Worm (Caenorhabditis elegans) whole organism, L4 larva: ENCODE measurements around the gene egl-9.

Source experiments
- D1046.2 ChIP-seq: fragments of 200-800 bp; sonication (Bioruptor generic); IDR thresholded peaks from 2 replicates; pipeline ENCODE4 v1.3.6; 2022; ENCODE audit warnings: missing genetic modification characterization, missing compliant biosample characterization
- F26F4.8 ChIP-seq: fragments of 200-800 bp; sonication (Bioruptor generic); conservative IDR thresholded peaks from 2 replicates; pipeline ENCODE4 v1.3.6; 2022; ENCODE audit warnings: missing genetic modification characterization, missing compliant biosample characterization
- F44E2.7 ChIP-seq: fragments of 200-800 bp; sonication (Bioruptor generic); IDR thresholded peaks from 2 replicates; pipeline ENCODE4 v2.1.2; 2022; ENCODE audit warnings: missing genetic modification characterization, missing compliant biosample characterization
- Y75B8A.6 ChIP-seq: fragments of 200-800 bp; sonication (Bioruptor generic); IDR thresholded peaks from 2 replicates; pipeline ENCODE4 v1.3.6; 2022; ENCODE audit warnings: missing genetic modification reagents, missing genetic modification characterization, missing compliant biosample characterization
- ZK546.5 ChIP-seq, 2 experiments: sonication (generic microtip); optimal IDR thresholded peaks; 2 replicates each; lab custom pipeline; 2017; ENCODE audit warnings: missing biosample characterization in 2 of 2, missing genetic modification characterization in 2 of 2
- ama-1 ChIP-seq: fragments of 150-350 bp; optimal IDR thresholded peaks from 2 replicates; lab custom pipeline; 2014; ENCODE audit warnings: inconsistent platforms, mixed read lengths
- arid-1 ChIP-seq: fragments of 200-800 bp; sonication (Bioruptor generic); conservative IDR thresholded peaks from 2 replicates; pipeline ENCODE4 v1.3.6; 2022; ENCODE audit warnings: missing genetic modification reagents, missing genetic modification characterization, missing compliant biosample characterization
- attf-4 ChIP-seq: sonication (generic microtip); optimal IDR thresholded peaks from 3 replicates; lab custom pipeline; 2017; ENCODE audit warnings: missing biosample characterization, missing genetic modification characterization
- ceh-28 ChIP-seq: fragments of 150-350 bp; optimal IDR thresholded peaks from 2 replicates; lab custom pipeline; 2014; ENCODE audit warnings: missing biosample characterization, missing genetic modification reagents, missing genetic modification characterization
- ceh-44 ChIP-seq: fragments of 200-800 bp; sonication (Bioruptor generic); IDR thresholded peaks from 2 replicates; pipeline ENCODE4 v1.3.6; 2022; ENCODE audit warnings: missing genetic modification reagents, missing genetic modification characterization, missing compliant biosample characterization
- ces-1 ChIP-seq: fragments of 150-350 bp; sonication (generic microtip); optimal IDR thresholded peaks from 4 replicates; lab custom pipeline; 2014; ENCODE audit warnings: missing biosample characterization, missing genetic modification reagents, missing genetic modification characterization
- daf-16 ChIP-seq, 3 experiments: sonication (generic microtip); optimal IDR thresholded peaks; 2 replicates each; lab custom pipeline; 2016 to 2017; ENCODE audit warnings: missing genetic modification characterization in 3 of 3, missing genetic modification reagents in 3 of 3, mild to moderate bottlenecking in 2 of 3, missing compliant biosample characterization in 2 of 3, missing biosample characterization in 1 of 3, moderate library complexity in 1 of 3
- daf-19 ChIP-seq: fragments of 200-800 bp; sonication (Bioruptor generic); conservative IDR thresholded peaks from 2 replicates; pipeline ENCODE4 v1.3.6; 2022; ENCODE audit warnings: missing genetic modification characterization, missing compliant biosample characterization
- dmd-6 ChIP-seq: fragments of 200-800 bp; sonication (Bioruptor generic); IDR thresholded peaks from 2 replicates; pipeline ENCODE4 v1.3.6; 2022; ENCODE audit warnings: missing genetic modification reagents, missing genetic modification characterization, missing compliant biosample characterization
- dve-1 ChIP-seq: sonication (generic microtip); optimal IDR thresholded peaks from 2 replicates; lab custom pipeline; 2017; ENCODE audit warnings: antibody characterized with exemption, mild to moderate bottlenecking, missing genetic modification characterization, missing compliant biosample characterization; ENCODE audit not compliant: insufficient read depth
- egl-27 ChIP-seq: sonication (generic microtip); optimal IDR thresholded peaks from 3 replicates; lab custom pipeline; 2017; ENCODE audit warnings: missing biosample characterization, missing genetic modification reagents, missing genetic modification characterization
- hif-1 ChIP-seq, 2 experiments: sonication (generic microtip); optimal IDR thresholded peaks; 2 replicates each; lab custom pipeline; 2016 to 2017; ENCODE audit warnings: missing compliant biosample characterization in 2 of 2, missing genetic modification characterization in 2 of 2, missing genetic modification reagents in 2 of 2, missing genotype in 2 of 2, mild to moderate bottlenecking in 1 of 2
- hlh-11 ChIP-seq: fragments of 200-800 bp; sonication (Bioruptor generic); optimal IDR thresholded peaks from 2 replicates; lab custom pipeline; 2018; ENCODE audit warnings: mild to moderate bottlenecking, missing genetic modification characterization, missing compliant biosample characterization
- hlh-30 ChIP-seq: sonication (generic microtip); optimal IDR thresholded peaks from 2 replicates; lab custom pipeline; 2017; ENCODE audit warnings: antibody characterized with exemption, mild to moderate bottlenecking, missing genetic modification characterization, missing compliant biosample characterization; ENCODE audit not compliant: insufficient read depth
- lim-7 ChIP-seq: fragments of 200-800 bp; sonication (Bioruptor generic); IDR thresholded peaks from 2 replicates; pipeline ENCODE4 v1.3.6; 2022; ENCODE audit warnings: missing genetic modification characterization, missing compliant biosample characterization
- lin-1 ChIP-seq: fragments of 200-800 bp; sonication (Bioruptor generic); IDR thresholded peaks from 2 replicates; pipeline ENCODE4 v1.3.6; 2022; ENCODE audit warnings: missing genetic modification reagents, missing genetic modification characterization, missing compliant biosample characterization
- lin-15B ChIP-seq: fragments of 150-350 bp; sonication (generic microtip); optimal IDR thresholded peaks from 3 replicates; lab custom pipeline; 2014; ENCODE audit warnings: missing biosample characterization, missing genetic modification characterization
- madf-5 ChIP-seq, 2 experiments: fragments of 200-800 bp; sonication (Bioruptor generic); IDR thresholded peaks; 2 replicates each; pipeline ENCODE4 v1.3.6; 2022; ENCODE audit warnings: missing compliant biosample characterization in 2 of 2, missing genetic modification characterization in 2 of 2
- madf-9 ChIP-seq: fragments of 200-800 bp; sonication (Bioruptor generic); conservative IDR thresholded peaks from 2 replicates; pipeline ENCODE4 v1.3.6; 2022; ENCODE audit warnings: missing genetic modification reagents, missing genetic modification characterization, missing compliant biosample characterization
- mdt-29 ChIP-seq: fragments of 200-800 bp; sonication (Bioruptor generic); IDR thresholded peaks from 2 replicates; pipeline ENCODE4 v1.3.6; 2022; ENCODE audit warnings: missing genetic modification reagents, missing genetic modification characterization, missing compliant biosample characterization
- nhr-10 ChIP-seq: fragments of 150-350 bp; optimal IDR thresholded peaks from 2 replicates; lab custom pipeline; 2014; ENCODE audit warnings: missing biosample characterization, missing genetic modification characterization
- nhr-102 ChIP-seq: sonication (generic microtip); optimal IDR thresholded peaks from 2 replicates; lab custom pipeline; 2016; ENCODE audit warnings: mild to moderate bottlenecking, missing genetic modification characterization, moderate library complexity, missing compliant biosample characterization
- nhr-11 ChIP-seq: fragments of 150-350 bp; optimal IDR thresholded peaks from 2 replicates; lab custom pipeline; 2014; ENCODE audit warnings: missing biosample characterization, missing genetic modification characterization
- nhr-111 ChIP-seq: fragments of 200-800 bp; sonication (Bioruptor generic); optimal IDR thresholded peaks from 2 replicates; lab custom pipeline; 2018; ENCODE audit warnings: mild to moderate bottlenecking, missing genetic modification characterization, missing compliant biosample characterization
- nhr-28 ChIP-seq: fragments of 150-350 bp; optimal IDR thresholded peaks from 2 replicates; lab custom pipeline; 2014; ENCODE audit warnings: missing biosample characterization, missing genetic modification characterization
- nhr-77 ChIP-seq: fragments of 150-350 bp; optimal IDR thresholded peaks from 2 replicates; lab custom pipeline; 2014; ENCODE audit warnings: missing biosample characterization, missing genetic modification characterization
- pha-4 ChIP-seq, 2 experiments: fragments of 150-350 bp in 1 of 2; fragments of 200-800 bp in 1 of 2; sonication (Bioruptor generic) in 1 of 2; IDR thresholded peaks in 1 of 2; optimal IDR thresholded peaks in 1 of 2; 2 replicates each; pipeline versions ENCODE4 v1.3.6 to Lab custom; 2014 to 2022; ENCODE audit warnings: missing genetic modification characterization in 2 of 2, missing genetic modification reagents in 2 of 2, missing biosample characterization in 1 of 2, missing compliant biosample characterization in 1 of 2
- php-3 ChIP-seq: fragments of 200-800 bp; sonication (Bioruptor generic); IDR thresholded peaks from 2 replicates; pipeline ENCODE4 v1.3.6; 2022; ENCODE audit warnings: missing genetic modification reagents, missing genetic modification characterization, missing compliant biosample characterization
- pqm-1 ChIP-seq: sonication (generic microtip); optimal IDR thresholded peaks from 2 replicates; lab custom pipeline; 2017; ENCODE audit warnings: missing biosample characterization, missing genetic modification characterization
- rbr-2 ChIP-seq: sonication (generic microtip); optimal IDR thresholded peaks from 2 replicates; lab custom pipeline; 2016; ENCODE audit warnings: missing genotype, missing genetic modification characterization, missing compliant biosample characterization
- snpc-1.2 ChIP-seq: fragments of 200-800 bp; sonication (Bioruptor generic); IDR thresholded peaks from 2 replicates; pipeline ENCODE4 v1.3.6; 2022; ENCODE audit warnings: missing genetic modification reagents, missing genetic modification characterization, missing compliant biosample characterization
- unc-62 ChIP-seq, 3 experiments: fragments of 150-350 bp in 1 of 3; sonication (generic microtip); optimal IDR thresholded peaks in 2 of 3; peaks in 1 of 3; 1 replicate in 1 of 3; 2 replicates in 2 of 3; lab custom pipeline; 2014 to 2017; ENCODE audit warnings: missing biosample characterization in 3 of 3, missing genetic modification characterization in 3 of 3, missing genetic modification reagents in 3 of 3, missing genotype in 1 of 3
- zfp-2 ChIP-seq: sonication (generic microtip); optimal IDR thresholded peaks from 2 replicates; lab custom pipeline; 2016; ENCODE audit warnings: mild to moderate bottlenecking, missing genetic modification characterization, missing compliant biosample characterization
- zfp-3 ChIP-seq: fragments of 200-800 bp; sonication (Bioruptor generic); conservative IDR thresholded peaks from 2 replicates; pipeline ENCODE4 v1.3.6; 2022; ENCODE audit warnings: missing genetic modification reagents, missing genetic modification characterization, missing compliant biosample characterization
- zip-11 ChIP-seq: fragments of 200-800 bp; sonication (Bioruptor generic); IDR thresholded peaks from 2 replicates; pipeline ENCODE4 v1.3.6; 2022; ENCODE audit warnings: missing genetic modification characterization, missing compliant biosample characterization
- zip-2 ChIP-seq: fragments of 150-350 bp; optimal IDR thresholded peaks from 2 replicates; lab custom pipeline; 2014; ENCODE audit warnings: missing biosample characterization, missing genetic modification characterization

Gene egl-9

DNA sequence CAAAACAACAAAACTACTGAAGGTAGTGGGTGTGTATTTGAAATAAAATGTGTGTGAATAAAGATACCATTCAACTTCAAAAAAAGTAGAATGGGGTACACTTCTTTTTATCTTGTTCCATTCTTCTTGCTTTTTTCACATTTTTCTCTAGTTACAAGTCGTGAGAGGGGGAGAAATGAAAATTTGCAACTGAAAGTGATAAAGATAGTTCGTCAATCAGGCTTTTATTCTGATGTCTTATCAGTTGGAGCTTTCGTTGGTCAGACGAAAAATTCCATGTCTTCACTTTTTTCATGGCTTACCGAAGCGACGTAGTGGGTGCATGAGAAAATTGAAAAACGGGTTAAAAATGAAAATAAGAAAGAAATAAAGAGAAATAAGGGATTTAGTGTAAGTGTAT is 34.6 kb upstream of the egl-9 start, which contains the start of gene Y32F6A.4 (continued):
- TF ChIP-seq hlh-11 (tag; lab: Kevin White, UChicago) (peak; percentile 15), D1046.2 (GFP tag; lab: Robert Waterston, UW) (no peak), F44E2.7 (GFP tag; lab: Robert Waterston, UW) (no peak)

DNA sequence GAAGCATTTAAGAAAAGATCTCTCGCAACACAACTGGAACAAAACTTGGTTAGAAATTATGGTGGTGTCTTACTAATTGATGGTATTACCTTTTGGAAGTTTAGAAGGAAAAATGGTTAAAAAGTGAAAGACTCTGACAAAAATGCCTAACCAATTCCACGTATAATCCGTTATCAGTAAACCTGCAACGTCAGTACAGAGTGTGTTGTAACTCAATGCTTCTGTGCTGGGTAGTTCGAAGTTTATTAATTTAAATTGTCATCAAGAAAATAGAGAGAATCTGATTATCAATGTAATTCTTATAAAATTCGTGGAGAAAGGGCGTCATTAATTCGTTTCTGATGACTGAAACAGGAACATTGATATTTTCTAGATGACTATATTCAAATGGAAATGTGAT is 33.1 kb upstream of the egl-9 start:
- TF ChIP-seq nhr-10, result no peak
- TF ChIP-seq lin-1 (GFP tag; lab: Robert Waterston, UW), result no peak
- TF ChIP-seq pqm-1 (tag; lab: Kevin White, UChicago), result peak; percentile 44
- TF ChIP-seq pha-4 (GFP tag; IDR thresholded peaks at IDR 0.05; lab: Robert Waterston, UW), result no peak
- no peak for TF ChIP-seq pha-4 (tag; optimal IDR thresholded peaks at IDR 0.05; lab: Kevin White, UChicago)
- TF ChIP-seq nhr-102 (tag; lab: Kevin White, UChicago), result no peak
- peak; percentile 36 for TF ChIP-seq nhr-28 (tag; lab: Kevin White, UChicago)
- no peak for TF ChIP-seq lim-7
- no peak for TF ChIP-seq nhr-11 (tag; lab: Kevin White, UChicago)
- TF ChIP-seq php-3 (GFP tag; lab: Robert Waterston, UW), result no peak
- TF ChIP-seq arid-1, result no peak
- TF ChIP-seq madf-9, result no peak
- no peak for TF ChIP-seq lin-15B (tag; lab: Kevin White, UChicago)
- no peak for TF ChIP-seq zip-2 (tag; lab: Kevin White, UChicago)
- no peak for TF ChIP-seq ceh-28 (tag; lab: Kevin White, UChicago)
- no peak for TF ChIP-seq zfp-3 (GFP tag; lab: Robert Waterston, UW)
- no peak for TF ChIP-seq snpc-1.2 (GFP tag; lab: Robert Waterston, UW)
- no peak for TF ChIP-seq rbr-2 (tag; lab: Kevin White, UChicago)
- no peak for TF ChIP-seq hif-1 (tag; optimal IDR thresholded peaks at IDR 0.05; lab: Kevin White, UChicago)
- no peak for TF ChIP-seq attf-4 (tag; lab: Kevin White, UChicago)
- TF ChIP-seq ZK546.5 (tag; optimal IDR thresholded peaks at IDR 0.05; lab: Kevin White, UChicago), result no peak
- TF ChIP-seq hlh-30 (tag; lab: Kevin White, UChicago), result no peak
- TF ChIP-seq egl-27 (tag; lab: Kevin White, UChicago), result no peak
- no peak for TF ChIP-seq nhr-111 (GFP tag; lab: Kevin White, UChicago)
- no peak for TF ChIP-seq mdt-29 (GFP tag; lab: Robert Waterston, UW)
- TF ChIP-seq ceh-44 (GFP tag; lab: Robert Waterston, UW), result no peak
- no peak for TF ChIP-seq ces-1 (GFP tag; lab: Kevin White, UChicago)
- TF ChIP-seq dmd-6 (GFP tag; lab: Robert Waterston, UW), result peak; percentile 54
- TF ChIP-seq F26F4.8, result no peak
- TF ChIP-seq dve-1 (tag; lab: Kevin White, UChicago), result no peak
- no peak for TF ChIP-seq daf-19 (GFP tag; lab: Robert Waterston, UW)
- TF ChIP-seq daf-16 (GFP tag; optimal IDR thresholded peaks at IDR 0.05; lab: Kevin White, UChicago), result no peak
- TF ChIP-seq daf-16 (tag; optimal IDR thresholded peaks at IDR 0.05; lab: Kevin White, UChicago), result peak; percentile 14
- TF ChIP-seq ama-1 (lab: Kevin White, UChicago), result no peak
- no peak for TF ChIP-seq F44E2.7 (GFP tag; lab: Robert Waterston, UW)
- TF ChIP-seq zip-11 (GFP tag; lab: Robert Waterston, UW), result no peak
- peak in 1 of 2 experiments; percentile 95 for TF ChIP-seq unc-62 (GFP tag; optimal IDR thresholded peaks at IDR 0.05 in 1 of 2; lab: Kevin White, UChicago)
- no peak for TF ChIP-seq unc-62 (tag; optimal IDR thresholded peaks at IDR 0.05; lab: Kevin White, UChicago)
- TF ChIP-seq Y75B8A.6 (GFP tag; lab: Robert Waterston, UW), result no peak
- no peak for TF ChIP-seq madf-5 (GFP tag; IDR thresholded peaks at IDR 0.05; lab: Robert Waterston, UW)
- no peak for TF ChIP-seq zfp-2
- TF ChIP-seq nhr-77 (tag; lab: Kevin White, UChicago), result no peak
